Worm (Caenorhabditis elegans) whole organism, midembryonic: ENCODE measurements around the gene srh-83.

Experiments
- T22C8.4 ChIP-seq: fragments of 200-800 bp; sonication (Bioruptor generic); IDR thresholded peaks from 2 replicates; pipeline ENCODE4 v1.3.6; 2022; ENCODE audit warnings: missing genetic modification characterization, missing compliant biosample characterization
- cog-1 ChIP-seq: sonication (generic microtip); optimal IDR thresholded peaks from 2 replicates; lab custom pipeline; 2016; ENCODE audit warnings: missing genetic modification characterization, missing compliant biosample characterization
- flt-1 ChIP-seq: fragments of 200-800 bp; sonication (Bioruptor generic); IDR thresholded peaks from 2 replicates; pipeline ENCODE4 v1.3.6; 2022; ENCODE audit warnings: missing genetic modification characterization, missing compliant biosample characterization
- klf-2 ChIP-seq: fragments of 200-800 bp; sonication (Bioruptor generic); conservative IDR thresholded peaks from 2 replicates; pipeline ENCODE4 v1.3.6; 2022; ENCODE audit warnings: missing genetic modification reagents, missing genetic modification characterization, missing compliant biosample characterization
- med-1 ChIP-seq: sonication (generic microtip); optimal IDR thresholded peaks from 2 replicates; lab custom pipeline; 2017; ENCODE audit warnings: missing genetic modification characterization, mild to moderate bottlenecking, missing compliant biosample characterization, antibody characterized with exemption, missing genetic modification reagents; ENCODE audit not compliant: insufficient read depth
- ref-1 ChIP-seq: fragments of 200-800 bp; sonication (Bioruptor generic); conservative IDR thresholded peaks from 2 replicates; pipeline ENCODE4 v1.3.6; 2022; ENCODE audit warnings: missing genetic modification reagents, missing genetic modification characterization, missing compliant biosample characterization
- tab-1 ChIP-seq: fragments of 200-800 bp; sonication (Bioruptor generic); IDR thresholded peaks from 2 replicates; pipeline ENCODE4 v1.3.6; 2022; ENCODE audit warnings: missing genetic modification characterization, missing compliant biosample characterization
- ztf-23 ChIP-seq: fragments of 200-800 bp; sonication (Bioruptor generic); IDR thresholded peaks from 2 replicates; pipeline ENCODE4 v1.3.6; 2022; ENCODE audit warnings: missing genetic modification reagents, missing genetic modification characterization, missing compliant biosample characterization
- ztf-29 ChIP-seq: fragments of 200-800 bp; sonication (Bioruptor generic); IDR thresholded peaks from 2 replicates; pipeline ENCODE4 v1.3.6; 2022; ENCODE audit warnings: missing genetic modification reagents, missing genetic modification characterization, missing compliant biosample characterization

The srh-83 gene

ce11 chrV:7138320-7138719 is 26.0 kb upstream of the srh-83 start, which contains the start of gene str-112:
str-112 (minus strand) TSS chrV:7138420.
- TF ChIP-seq cog-1 (tag; lab: Kevin White, UChicago) = no peak
- no peak for TF ChIP-seq med-1 (GFP tag; lab: Kevin White, UChicago)
- no peak for TF ChIP-seq flt-1 (GFP tag; lab: Robert Waterston, UW)
- no peak for TF ChIP-seq T22C8.4
- TF ChIP-seq ztf-23 (GFP tag; lab: Robert Waterston, UW) = no peak
- TF ChIP-seq klf-2 = no peak
- TF ChIP-seq tab-1 = no peak
- TF ChIP-seq ztf-29 (GFP tag; lab: Robert Waterston, UW) = no peak
- TF ChIP-seq ref-1 (GFP tag; lab: Robert Waterston, UW) = no peak

- TF ChIP-seq T22C8.4 (no peak), med-1 (GFP tag; lab: Kevin White, UChicago) (no peak), klf-2 (no peak), flt-1 (GFP tag; lab: Robert Waterston, UW) (no peak), tab-1 (no peak), ztf-23 (GFP tag; lab: Robert Waterston, UW) (no peak), ztf-29 (GFP tag; lab: Robert Waterston, UW) (no peak), cog-1 (tag; lab: Kevin White, UChicago) (no peak), ref-1 (GFP tag; lab: Robert Waterston, UW) (no peak)
Observed at ce11 chrV:7140368-7140767, 23.9 kb upstream of the srh-83 start.

- TF ChIP-seq ref-1 (GFP tag; lab: Robert Waterston, UW) (no peak), cog-1 (tag; lab: Kevin White, UChicago) (no peak), med-1 (GFP tag; lab: Kevin White, UChicago) (no peak), klf-2 (no peak), tab-1 (no peak), ztf-23 (GFP tag; lab: Robert Waterston, UW) (no peak), T22C8.4 (no peak), ztf-29 (GFP tag; lab: Robert Waterston, UW) (no peak), flt-1 (GFP tag; lab: Robert Waterston, UW) (no peak)
Observed at ce11 chrV:7141864-7142263, 22.4 kb upstream of the srh-83 start, which contains the start of gene ugt-40. ugt-40 (minus strand) TSS chrV:7141964.

- no peak for TF ChIP-seq tab-1
- no peak for TF ChIP-seq klf-2
- no peak for TF ChIP-seq ref-1 (GFP tag; lab: Robert Waterston, UW)
- TF ChIP-seq T22C8.4 = no peak
- no peak for TF ChIP-seq ztf-29 (GFP tag; lab: Robert Waterston, UW)
- TF ChIP-seq cog-1 (tag; lab: Kevin White, UChicago) = no peak
- no peak for TF ChIP-seq med-1 (GFP tag; lab: Kevin White, UChicago)
- TF ChIP-seq flt-1 (GFP tag; lab: Robert Waterston, UW) = no peak
- TF ChIP-seq ztf-23 (GFP tag; lab: Robert Waterston, UW) = no peak
Observed at ce11 chrV:7142661-7143060, 21.6 kb upstream of the srh-83 start.

ce11 chrV:7145250-7145850 is 19.0 kb upstream of the srh-83 start, which contains the start of gene ugt-37:
ugt-37 (minus strand) TSS chrV:7145318.
- no peak for TF ChIP-seq T22C8.4
- TF ChIP-seq ref-1 (GFP tag; lab: Robert Waterston, UW) = no peak
- no peak for TF ChIP-seq med-1 (GFP tag; lab: Kevin White, UChicago)
- TF ChIP-seq klf-2 = no peak
- TF ChIP-seq cog-1 (tag; lab: Kevin White, UChicago) = no peak
- no peak for TF ChIP-seq tab-1
- no peak for TF ChIP-seq ztf-29 (GFP tag; lab: Robert Waterston, UW)
- no peak for TF ChIP-seq flt-1 (GFP tag; lab: Robert Waterston, UW)
- no peak for TF ChIP-seq ztf-23 (GFP tag; lab: Robert Waterston, UW)

- TF ChIP-seq med-1 (GFP tag; lab: Kevin White, UChicago) (no peak), T22C8.4 (no peak)
Observed at ce11 chrV:7147370-7147769, 16.9 kb upstream of the srh-83 start, which contains the start of gene ugt-38. ugt-38 (minus strand) TSS chrV:7147470.

ce11 chrV:7150570-7150969 is 13.7 kb upstream of the srh-83 start, which contains the start of gene F10D2.8:
F10D2.8 (minus strand) TSS chrV:7150714.
- TF ChIP-seq T22C8.4 (no peak), ref-1 (GFP tag; lab: Robert Waterston, UW) (no peak), tab-1 (no peak), cog-1 (tag; lab: Kevin White, UChicago) (no peak), ztf-29 (GFP tag; lab: Robert Waterston, UW) (no peak), ztf-23 (GFP tag; lab: Robert Waterston, UW) (no peak), klf-2 (no peak), med-1 (GFP tag; lab: Kevin White, UChicago) (no peak), flt-1 (GFP tag; lab: Robert Waterston, UW) (no peak)

- TF ChIP-seq T22C8.4 (no peak), med-1 (GFP tag; lab: Kevin White, UChicago) (no peak), flt-1 (GFP tag; lab: Robert Waterston, UW) (no peak), ztf-29 (GFP tag; lab: Robert Waterston, UW) (no peak), cog-1 (tag; lab: Kevin White, UChicago) (no peak), ztf-23 (GFP tag; lab: Robert Waterston, UW) (no peak), klf-2 (no peak), tab-1 (no peak), ref-1 (GFP tag; lab: Robert Waterston, UW) (no peak)
Observed at ce11 chrV:7153046-7153445, 11.3 kb upstream of the srh-83 start, which contains the start of gene fat-7. fat-7 (minus strand) TSS chrV:7153146.

- TF ChIP-seq flt-1 (GFP tag; lab: Robert Waterston, UW) = no peak
- no peak for TF ChIP-seq ref-1 (GFP tag; lab: Robert Waterston, UW)
- no peak for TF ChIP-seq ztf-29 (GFP tag; lab: Robert Waterston, UW)
- TF ChIP-seq cog-1 (tag; lab: Kevin White, UChicago) = no peak
- no peak for TF ChIP-seq tab-1
Observed at ce11 chrV:7156079-7156478, 8.2 kb upstream of the srh-83 start, which contains the start of gene F10D2.10. F10D2.10 (minus strand) TSS chrV:7156179.
